Fruit fly (Drosophila melanogaster) S2 (cell line): Measurements from ENCODE around the gene Upf2.

Experiments
- CG8478 ChIP-seq: fragments of >200 bp; optimal IDR thresholded peaks from 2 replicates; lab custom pipeline; 2018
- CTCF ChIP-seq, 2 experiments: fragments of >200 bp; optimal IDR thresholded peaks; 2 replicates each; lab custom pipeline; 2018

DNA sequence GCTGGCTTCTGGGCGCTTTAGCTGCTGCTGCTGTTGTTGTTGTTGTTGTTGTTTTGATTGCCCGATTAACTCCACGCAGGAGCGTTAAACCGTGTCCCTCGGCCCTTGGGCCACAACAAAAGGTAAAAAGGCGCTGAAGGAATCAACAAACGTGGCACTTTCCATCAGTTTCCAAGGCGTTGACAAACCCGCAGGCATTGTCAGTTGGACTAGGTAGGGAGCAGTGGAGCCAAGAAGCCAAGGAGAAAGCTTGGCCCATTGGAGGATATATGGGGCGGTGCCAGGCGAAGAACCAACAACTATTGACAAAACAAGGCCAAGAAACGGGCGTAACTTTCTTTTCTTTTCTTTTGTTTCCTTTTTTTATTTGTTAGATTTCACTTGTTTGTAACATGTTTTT is 11.8 kb upstream of the Upf2 start, which contains the start of gene CG2256:
- TF ChIP-seq CG8478 (lab: Kevin White, UChicago), result no peak
- no peak for TF ChIP-seq CTCF (optimal IDR thresholded peaks at IDR 0.05; lab: Kevin White, UChicago)
